Worm (Caenorhabditis elegans): ENCODE data around the gene toe-2.
A peak's percentile ranks its signal among the peaks of the same experiment; 100 is the strongest.

DNA sequence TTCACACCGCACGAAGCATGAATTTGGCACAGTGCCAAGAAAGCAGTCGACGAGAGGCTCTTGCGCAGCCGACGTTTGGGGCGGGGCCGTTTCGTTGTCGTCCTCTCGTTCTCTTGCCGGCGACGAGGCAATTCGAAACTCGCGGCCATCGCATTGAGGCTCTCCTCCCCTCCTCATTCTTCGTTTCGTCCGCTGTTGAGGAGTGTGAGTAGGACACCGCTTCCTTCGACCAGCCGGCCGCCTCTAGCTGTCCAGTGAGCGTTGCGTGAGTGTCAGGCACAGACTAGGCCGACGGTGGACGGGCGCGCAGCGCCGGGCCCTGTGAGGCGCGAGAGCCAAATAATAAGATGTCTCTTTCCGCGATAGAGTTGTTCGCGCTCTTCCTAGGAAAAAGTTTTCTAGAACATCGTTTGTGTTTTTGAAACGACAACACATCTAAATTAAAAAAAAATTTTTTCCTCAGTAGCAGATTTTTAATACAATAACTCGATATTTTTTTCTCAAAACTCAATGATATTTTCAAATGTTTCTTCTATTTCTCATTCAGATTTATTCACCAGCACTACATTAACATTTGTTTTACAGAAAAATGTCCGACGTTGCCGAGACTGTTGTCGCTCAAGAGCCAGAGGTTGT is 29.2 kb downstream of the toe-2 start, which contains the start of the genes T28D9.11 and T28D9.1:
- TF ChIP-seq med-1 (GFP tag; optimal IDR thresholded peaks at IDR 0.05; ENCODE audit: insufficient read depth), result no peak
- TF ChIP-seq ztf-23 (GFP tag; IDR thresholded peaks at IDR 0.05), result peak; percentile 64; the same call in 1 of the 2 replicates

Measured in whole organism, midembryonic.